Fruit fly (Drosophila melanogaster) whole organism, wandering third instar larva: ENCODE measurements around the gene rdgB.

Source experiments
- Mio ChIP-seq: sonication (Bioruptor generic); optimal IDR thresholded peaks from 2 replicates; lab custom pipeline; 2016; ENCODE audit warnings: missing biosample characterization, missing genetic modification characterization
- brk ChIP-seq: fragments of 200-800 bp; sonication (Bioruptor generic); optimal IDR thresholded peaks from 2 replicates; lab custom pipeline; 2016; ENCODE audit warnings: missing biosample characterization, mild to moderate bottlenecking, missing genetic modification characterization
- usp ChIP-seq: fragments of >200 bp; optimal IDR thresholded peaks from 2 replicates; lab custom pipeline; 2017; ENCODE audit warnings: missing biosample characterization, missing genetic modification characterization

- TF ChIP-seq brk (GFP tag; lab: Kevin White, UChicago) (no peak), usp (GFP tag; lab: Kevin White, UChicago) (no peak), Mio (GFP tag; lab: Kevin White, UChicago) (no peak)
Observed at dm6 chrX:13821775-13822493, 59.4 kb downstream of the rdgB start, which contains the start of gene Clic.
